Worm (Caenorhabditis elegans): ENCODE data around the gene clec-122.

ce11 chrII:3067896-3068295, 38.0 kb upstream of the clec-122 start:
- TF ChIP-seq elt-3 (tag; optimal IDR thresholded peaks at IDR 0.05) (no peak), snpc-4 (tag; optimal IDR thresholded peaks at IDR 0.05) (no peak), ZK546.5 (tag; optimal IDR thresholded peaks at IDR 0.05) (no peak), unc-62 (GFP tag; optimal IDR thresholded peaks at IDR 0.05) (no peak), hmg-11 (tag; optimal IDR thresholded peaks at IDR 0.05) (no peak), ceh-28 (tag; optimal IDR thresholded peaks at IDR 0.05) (no peak), lin-39 (tag; optimal IDR thresholded peaks at IDR 0.05) (no peak), ceh-16 (tag; optimal IDR thresholded peaks at IDR 0.05) (no peak), ztf-11 (tag; optimal IDR thresholded peaks at IDR 0.05) (no peak), mdl-1 (tag; optimal IDR thresholded peaks at IDR 0.05) (no peak), pqm-1 (tag; optimal IDR thresholded peaks at IDR 0.05) (no peak), nhr-12 (tag; optimal IDR thresholded peaks at IDR 0.05) (no peak), nhr-11 (tag; optimal IDR thresholded peaks at IDR 0.05) (no peak), jun-1 (tag; optimal IDR thresholded peaks at IDR 0.05) (no peak)
